Worm (Caenorhabditis elegans) whole organism, L1 larva: ENCODE results near the gene glt-5.

Experiments
- Y116A8C.19 ChIP-seq: sonication (generic microtip); optimal IDR thresholded peaks from 2 replicates; lab custom pipeline; 2016; ENCODE audit warnings: missing compliant biosample characterization, missing genetic modification characterization, borderline replicate concordance
- aha-1 ChIP-seq: fragments of 150-350 bp; optimal IDR thresholded peaks from 2 replicates; lab custom pipeline; 2014; ENCODE audit warnings: missing biosample characterization, missing genetic modification characterization
- ama-1 ChIP-seq: fragments of 150-350 bp; optimal IDR thresholded peaks from 2 replicates; lab custom pipeline; 2014
- blmp-1 ChIP-seq: fragments of 150-350 bp; optimal IDR thresholded peaks from 2 replicates; lab custom pipeline; 2014; ENCODE audit warnings: missing biosample characterization, missing genetic modification characterization
- ceh-63 ChIP-seq: fragments of 200-800 bp; sonication (Bioruptor generic); optimal IDR thresholded peaks from 2 replicates; lab custom pipeline; 2018; ENCODE audit warnings: mild to moderate bottlenecking, missing genetic modification characterization, missing compliant biosample characterization
- ceh-8 ChIP-seq: fragments of 200-800 bp; sonication (Bioruptor generic); optimal IDR thresholded peaks from 2 replicates; lab custom pipeline; 2018; ENCODE audit warnings: mild to moderate bottlenecking, missing genetic modification characterization, moderate library complexity, missing compliant biosample characterization
- ceh-82 ChIP-seq, 3 experiments: fragments of 150-350 bp in 1 of 3; sonication (generic microtip) in 2 of 3; optimal IDR thresholded peaks; 2 replicates each; lab custom pipeline; 2014 to 2017; ENCODE audit warnings: missing biosample characterization in 3 of 3, missing genetic modification characterization in 3 of 3
- dpl-1 ChIP-seq, 3 experiments: fragments of 150-350 bp in 2 of 3; sonication (generic microtip) in 1 of 3; optimal IDR thresholded peaks; 2 replicates each; lab custom pipeline; 2014 to 2017; ENCODE audit warnings: missing biosample characterization in 3 of 3, missing genetic modification characterization in 3 of 3, missing genetic modification reagents in 3 of 3
- dsc-1 ChIP-seq: sonication (generic microtip); optimal IDR thresholded peaks from 2 replicates; lab custom pipeline; 2016; ENCODE audit warnings: mild to moderate bottlenecking, missing genetic modification characterization, missing compliant biosample characterization
- efl-1 ChIP-seq, 4 experiments: fragments of 150-350 bp; optimal IDR thresholded peaks in 3 of 4; peaks in 1 of 4; 1 replicate in 1 of 4; 2 replicates in 3 of 4; lab custom pipeline; 2014; ENCODE audit warnings: missing biosample characterization in 2 of 4, missing genetic modification characterization in 2 of 4, missing genetic modification reagents in 2 of 4
- efl-3 ChIP-seq: fragments of 200-800 bp; sonication (Bioruptor generic); optimal IDR thresholded peaks from 2 replicates; lab custom pipeline; 2018; ENCODE audit warnings: mild to moderate bottlenecking, missing genetic modification characterization, missing compliant biosample characterization
- elt-2 ChIP-seq: sonication (generic microtip); optimal IDR thresholded peaks from 2 replicates; lab custom pipeline; 2016; ENCODE audit warnings: missing genetic modification characterization, mild to moderate bottlenecking, inconsistent platforms, missing compliant biosample characterization, missing genetic modification reagents
- elt-3 ChIP-seq, 6 experiments: fragments of 150-350 bp in 1 of 6; sonication (generic microtip); optimal IDR thresholded peaks; 2 replicates each; lab custom pipeline; 2017 to 2018; ENCODE audit warnings: missing biosample characterization in 6 of 6, missing genetic modification characterization in 6 of 6, inconsistent platforms in 1 of 6
- ets-5 ChIP-seq: fragments of 200-800 bp; sonication (Bioruptor generic); IDR thresholded peaks from 2 replicates; pipeline ENCODE4 v1.3.6; 2022; ENCODE audit warnings: missing genetic modification characterization, missing compliant biosample characterization
- fkh-4 ChIP-seq: sonication (generic microtip); optimal IDR thresholded peaks from 2 replicates; lab custom pipeline; 2016; ENCODE audit warnings: missing compliant biosample characterization, missing genetic modification characterization, borderline replicate concordance
- irx-1 ChIP-seq: sonication (generic microtip); optimal IDR thresholded peaks from 2 replicates; lab custom pipeline; 2016; ENCODE audit warnings: missing genetic modification characterization, missing compliant biosample characterization
- lin-13 ChIP-seq: fragments of 150-350 bp; optimal IDR thresholded peaks from 2 replicates; lab custom pipeline; 2014; ENCODE audit warnings: missing biosample characterization, missing genetic modification reagents, missing genetic modification characterization
- lin-14 ChIP-seq: fragments of 200-800 bp; sonication (Bioruptor generic); optimal IDR thresholded peaks from 2 replicates; lab custom pipeline; 2018; ENCODE audit warnings: mild to moderate bottlenecking, missing genetic modification characterization, moderate library complexity, missing compliant biosample characterization
- lin-15B ChIP-seq: fragments of 150-350 bp; sonication (generic microtip); optimal IDR thresholded peaks from 3 replicates; lab custom pipeline; 2014; ENCODE audit warnings: missing biosample characterization, missing genetic modification characterization
- lin-35 ChIP-seq, 2 experiments: fragments of 150-350 bp; optimal IDR thresholded peaks; 2 replicates each; lab custom pipeline; 2014; ENCODE audit warnings: missing biosample characterization in 2 of 2, missing genetic modification characterization in 2 of 2, missing genetic modification reagents in 2 of 2
- lsy-2 ChIP-seq, 2 experiments: fragments of 150-350 bp; optimal IDR thresholded peaks; 2 replicates each; lab custom pipeline; 2014; ENCODE audit warnings: missing biosample characterization in 2 of 2, missing genetic modification characterization in 2 of 2
- mab-9 ChIP-seq: fragments of 200-800 bp; sonication (Bioruptor generic); IDR thresholded peaks from 2 replicates; pipeline ENCODE4 v1.3.6; 2022; ENCODE audit warnings: missing genetic modification reagents, missing genetic modification characterization, missing compliant biosample characterization
- mef-2 ChIP-seq: fragments of 150-350 bp; optimal IDR thresholded peaks from 2 replicates; lab custom pipeline; 2014; ENCODE audit warnings: missing biosample characterization, missing genetic modification characterization
- mep-1 ChIP-seq: fragments of 150-350 bp; optimal IDR thresholded peaks from 2 replicates; lab custom pipeline; 2014; ENCODE audit warnings: missing biosample characterization, missing genetic modification characterization
- nhr-11 ChIP-seq: fragments of 150-350 bp; optimal IDR thresholded peaks from 2 replicates; lab custom pipeline; 2014; ENCODE audit warnings: missing biosample characterization, missing genetic modification characterization
- nhr-12 ChIP-seq: sonication (generic microtip); optimal IDR thresholded peaks from 2 replicates; lab custom pipeline; 2017; ENCODE audit warnings: missing biosample characterization, missing genetic modification characterization
- nhr-19 ChIP-seq: fragments of 200-800 bp; sonication (Bioruptor generic); conservative IDR thresholded peaks from 2 replicates; pipeline ENCODE4 v1.3.6; 2022; ENCODE audit warnings: missing genetic modification characterization, missing compliant biosample characterization
- nhr-20 ChIP-seq: sonication (generic microtip); optimal IDR thresholded peaks from 2 replicates; lab custom pipeline; 2016; ENCODE audit warnings: mild to moderate bottlenecking, missing genetic modification characterization, missing compliant biosample characterization
- nhr-237 ChIP-seq: fragments of 150-350 bp; optimal IDR thresholded peaks from 2 replicates; lab custom pipeline; 2014; ENCODE audit warnings: missing biosample characterization, missing genetic modification characterization
- nhr-71 ChIP-seq: sonication (generic microtip); optimal IDR thresholded peaks from 2 replicates; lab custom pipeline; 2016; ENCODE audit warnings: mild to moderate bottlenecking, missing genetic modification characterization, moderate library complexity, missing compliant biosample characterization
- nhr-77 ChIP-seq: fragments of 150-350 bp; optimal IDR thresholded peaks from 2 replicates; lab custom pipeline; 2014; ENCODE audit warnings: missing biosample characterization, missing genetic modification characterization
- nhr-90 ChIP-seq: sonication (generic microtip); optimal IDR thresholded peaks from 2 replicates; lab custom pipeline; 2016; ENCODE audit warnings: mild to moderate bottlenecking, missing genetic modification characterization, missing compliant biosample characterization; ENCODE audit not compliant: poor library complexity
- rnt-1 ChIP-seq: sonication (generic microtip); optimal IDR thresholded peaks from 2 replicates; lab custom pipeline; 2016; ENCODE audit warnings: mild to moderate bottlenecking, missing genetic modification characterization, moderate library complexity, missing compliant biosample characterization
- skn-1 ChIP-seq: fragments of 150-350 bp; optimal IDR thresholded peaks from 2 replicates; lab custom pipeline; 2014; ENCODE audit warnings: missing biosample characterization, missing genetic modification characterization
- snu-23 ChIP-seq: sonication (generic microtip); optimal IDR thresholded peaks from 2 replicates; lab custom pipeline; 2016; ENCODE audit warnings: missing genetic modification characterization, missing compliant biosample characterization
- sptf-1 ChIP-seq: fragments of 150-350 bp; optimal IDR thresholded peaks from 2 replicates; lab custom pipeline; 2014; ENCODE audit warnings: missing biosample characterization, missing genetic modification characterization
- swsn-7 ChIP-seq: sonication (generic microtip); optimal IDR thresholded peaks from 2 replicates; lab custom pipeline; 2016; ENCODE audit warnings: missing genetic modification characterization, missing compliant biosample characterization
- unc-62 ChIP-seq: fragments of 150-350 bp; optimal IDR thresholded peaks from 2 replicates; lab custom pipeline; 2014; ENCODE audit warnings: missing biosample characterization, missing genetic modification reagents, missing genetic modification characterization
- unc-86 ChIP-seq: sonication (generic microtip); optimal IDR thresholded peaks from 2 replicates; lab custom pipeline; 2016; ENCODE audit warnings: missing genetic modification characterization, missing compliant biosample characterization
- xbp-1 ChIP-seq: sonication (generic microtip); optimal IDR thresholded peaks from 2 replicates; lab custom pipeline; 2016; ENCODE audit warnings: missing genetic modification characterization, missing compliant biosample characterization
- ztf-11 ChIP-seq, 2 experiments: sonication (generic microtip); optimal IDR thresholded peaks; 2 replicates each; lab custom pipeline; 2016 to 2017; ENCODE audit warnings: missing genetic modification characterization in 2 of 2, missing biosample characterization in 1 of 2, missing compliant biosample characterization in 1 of 2
- ztf-4 ChIP-seq: fragments of 150-350 bp; optimal IDR thresholded peaks from 2 replicates; lab custom pipeline; 2014; ENCODE audit warnings: missing biosample characterization, missing genetic modification characterization

Gene glt-5

DNA sequence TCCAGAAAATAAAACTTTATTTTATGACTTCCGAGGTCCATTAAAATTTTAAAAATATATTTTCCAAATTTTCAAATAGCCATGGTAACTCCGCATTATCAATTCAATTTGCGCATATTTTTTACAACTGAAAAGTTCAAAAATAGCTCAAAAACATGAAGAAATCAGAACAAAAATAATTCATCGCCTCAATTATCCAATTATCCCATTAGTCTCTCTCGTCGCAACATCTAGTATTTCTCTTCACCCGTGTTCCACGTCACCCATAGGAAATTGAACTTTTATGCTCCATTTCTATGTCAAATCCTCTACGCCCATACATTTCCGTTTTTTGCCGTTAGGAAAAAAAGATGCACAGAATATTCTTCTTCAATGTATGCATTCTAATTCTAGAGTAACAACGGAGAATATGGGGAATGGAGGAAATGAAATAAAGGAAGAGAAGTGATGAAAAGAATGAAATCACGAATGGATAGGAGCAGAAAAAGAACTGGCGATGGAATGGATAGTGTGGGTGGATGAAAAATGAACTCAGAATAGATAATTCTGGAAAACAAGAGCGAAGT, 18.5 kb downstream of the glt-5 start (continued):
- TF ChIP-seq mab-9 (GFP tag; lab: Robert Waterston, UW) (no peak), efl-3 (no peak), ztf-4 (tag; lab: Kevin White, UChicago) (no peak), lin-13 (GFP tag; lab: Kevin White, UChicago) (no peak), snu-23 (GFP tag; lab: Kevin White, UChicago) (no peak), irx-1 (peak; percentile 9)
- TF ChIP-seq, all 84 proteins: peak for 10

DNA sequence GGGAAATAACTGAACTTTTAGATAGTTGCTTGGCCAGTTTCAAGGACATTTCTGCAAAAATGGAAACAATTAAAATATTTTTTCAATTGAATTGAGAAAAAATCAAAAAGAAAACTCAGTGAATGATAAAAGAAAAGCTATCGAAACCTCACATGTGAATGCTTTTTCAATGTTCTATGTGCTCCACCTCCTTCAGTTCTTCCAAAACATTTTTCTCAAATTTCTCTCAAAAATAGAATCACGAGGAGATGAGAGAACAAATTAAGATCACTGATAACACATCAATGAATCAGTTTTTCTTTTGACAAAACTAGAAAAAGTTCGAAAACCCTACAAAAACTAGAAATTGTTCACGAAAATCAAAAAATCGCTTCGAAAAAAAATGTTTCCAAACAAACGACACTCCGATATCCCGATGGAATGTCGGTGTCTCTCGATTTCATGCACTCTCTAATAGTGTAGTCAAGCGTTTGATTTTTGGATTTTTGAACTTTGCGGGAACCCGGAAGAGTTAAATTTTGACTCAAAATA, 22.0 kb downstream of the glt-5 start, which contains the start of gene ZK1320.9:
TSS of gene ZK1320.9 (minus strand) at position 51 of the 531 bp plus-strand sequence.
- TF ChIP-seq snu-23 (GFP tag; lab: Kevin White, UChicago) (peak; percentile 44), ztf-11 (tag; optimal IDR thresholded peaks at IDR 0.05; lab: Kevin White, UChicago) (no peak), lsy-2 (tag; optimal IDR thresholded peaks at IDR 0.05; lab: Kevin White, UChicago) (peak; percentile 28 to 51), sptf-1 (tag; lab: Kevin White, UChicago) (no peak), nhr-11 (tag; lab: Kevin White, UChicago) (peak; percentile 3), dsc-1 (tag; lab: Kevin White, UChicago) (no peak), nhr-90 (tag; lab: Kevin White, UChicago) (no peak), ceh-8 (GFP tag; lab: Kevin White, UChicago) (no peak), swsn-7 (tag; lab: Kevin White, UChicago) (peak; percentile 24), aha-1 (no peak), unc-62 (GFP tag; lab: Kevin White, UChicago) (no peak), nhr-19 (GFP tag; lab: Robert Waterston, UW) (peak; percentile 32; the same call in 1 of the 2 replicates), skn-1 (tag; lab: Kevin White, UChicago) (peak; percentile 30), lin-15B (tag; lab: Kevin White, UChicago) (peak; percentile 7), blmp-1 (tag; lab: Kevin White, UChicago) (peak; percentile 10), fkh-4 (tag; lab: Kevin White, UChicago) (no peak), dpl-1 (GFP tag; optimal IDR thresholded peaks at IDR 0.05; lab: Kevin White, UChicago) (peak; percentile 33 to 59 (median 48)), ztf-4 (tag; lab: Kevin White, UChicago) (no peak), elt-2 (no peak), ceh-63 (GFP tag; lab: Kevin White, UChicago) (no peak), mef-2 (no peak), Y116A8C.19 (tag; lab: Kevin White, UChicago) (no peak), ets-5 (GFP tag; lab: Robert Waterston, UW) (no peak), nhr-20 (peak; percentile 83), ama-1 (lab: Kevin White, UChicago) (no peak), lin-35 (GFP tag; optimal IDR thresholded peaks at IDR 0.05; lab: Kevin White, UChicago) (peak; percentile 40 to 48), nhr-12 (tag; lab: Kevin White, UChicago) (no peak), mep-1 (tag; lab: Kevin White, UChicago) (peak; percentile 67), elt-3 (tag; optimal IDR thresholded peaks at IDR 0.05; lab: Kevin White, UChicago) (no peak), nhr-71 (tag; lab: Kevin White, UChicago) (peak; percentile 45), nhr-77 (tag; lab: Kevin White, UChicago) (peak; percentile 62), ceh-82 (tag; optimal IDR thresholded peaks at IDR 0.05; lab: Kevin White, UChicago) (peak in 1 of 3 experiments; percentile 10), rnt-1 (tag; lab: Kevin White, UChicago) (peak; percentile 63), nhr-237 (peak; percentile 0), xbp-1 (tag; lab: Kevin White, UChicago) (peak; percentile 24), unc-86 (no peak), efl-1 (optimal IDR thresholded peaks at IDR 0.05; lab: Kevin White, UChicago) (peak; percentile 39 to 50), efl-1 (GFP tag; optimal IDR thresholded peaks at IDR 0.05 in 1 of 2; lab: Kevin White, UChicago) (peak; percentile 58 to 74), lin-14 (GFP tag; lab: Kevin White, UChicago) (peak; percentile 50)
- TF ChIP-seq, all 84 proteins: peak for 20
